Fruit fly (Drosophila melanogaster): ENCODE measurements around the gene CG13082.
A peak's percentile ranks its signal among the peaks of the same experiment; 100 is the strongest.

The CG13082 gene

dm6 chr2L:19519611-19520010 lies 18.6 kb upstream of the CG13082 start (continued):
- TF ChIP-seq CG32767 (GFP tag; IDR thresholded peaks at IDR 0.05) (peak; percentile 35; the same call in 1 of the 2 replicates), ttk (GFP tag; IDR thresholded peaks at IDR 0.05) (no peak)

dm6 chr2L:19526316-19526715 lies 11.9 kb upstream of the CG13082 start, which contains the start of the genes Dpm1 and CG10137:
Dpm1 (minus strand) TSS chr2L:19526368.
CG10137 (plus strand) TSS chr2L:19526686.
- no peak for TF ChIP-seq wdn (GFP tag; IDR thresholded peaks at IDR 0.05)
- peak; percentile 6 for TF ChIP-seq CrebB (tag; optimal IDR thresholded peaks at IDR 0.05)
- peak; percentile 37 for TF ChIP-seq Ets65A (GFP tag)
- TF ChIP-seq CG2116 (GFP tag; optimal IDR thresholded peaks at IDR 0.05), result peak; percentile 74
- TF ChIP-seq sna (GFP tag; IDR thresholded peaks at IDR 0.05; ENCODE audit: partially characterized antibody), result peak; percentile 49; the same call in 1 of the 2 replicates
- no peak for TF ChIP-seq H15 (GFP tag; IDR thresholded peaks at IDR 0.05)
- TF ChIP-seq Sin3A (optimal IDR thresholded peaks at IDR 0.05), result peak; percentile 40
- TF ChIP-seq sd (tag; optimal IDR thresholded peaks at IDR 0.05), result peak; percentile 11
- TF ChIP-seq slp2 (GFP tag; optimal IDR thresholded peaks at IDR 0.05), result no peak
- peak; percentile 82 for TF ChIP-seq BEAF-32 (GFP tag; optimal IDR thresholded peaks at IDR 0.05)
- TF ChIP-seq nau (GFP tag; optimal IDR thresholded peaks at IDR 0.05), result no peak
- peak; percentile 66 for TF ChIP-seq Med (GFP tag)
- peak; percentile 44 for TF ChIP-seq CoRest (tag; optimal IDR thresholded peaks at IDR 0.05)
- TF ChIP-seq chinmo (GFP tag; IDR thresholded peaks at IDR 0.05; ENCODE audit: partially characterized antibody), result 0 out of 4 replicates have a peak, but pooled peaks have one; percentile 43
- no peak for TF ChIP-seq CG2678 (tag; optimal IDR thresholded peaks at IDR 0.05)
- TF ChIP-seq CG33213 (GFP tag; optimal IDR thresholded peaks at IDR 0.05), result no peak
- no peak for TF ChIP-seq CG6813 (GFP tag; optimal IDR thresholded peaks at IDR 0.05)
- peak; percentile 15 for TF ChIP-seq CG15601 (tag; optimal IDR thresholded peaks at IDR 0.05)
- TF ChIP-seq Bgb (GFP tag; IDR thresholded peaks at IDR 0.05; ENCODE audit: partially characterized antibody), result peak; percentile 73
- TF ChIP-seq CG6791 (GFP tag; IDR thresholded peaks at IDR 0.05; ENCODE audit: partially characterized antibody), result peak; percentile 64
- TF ChIP-seq amos (GFP tag; IDR thresholded peaks at IDR 0.05; ENCODE audit: partially characterized antibody), result peak; percentile 70
- peak; percentile 29 for TF ChIP-seq CG30020 (tag; optimal IDR thresholded peaks at IDR 0.05)
- TF ChIP-seq exex (tag; optimal IDR thresholded peaks at IDR 0.05), result peak; percentile 39
- peak; percentile 70 for TF ChIP-seq CG9797 (GFP tag; optimal IDR thresholded peaks at IDR 0.05)
- peak; percentile 1 for TF ChIP-seq PHDP (tag; optimal IDR thresholded peaks at IDR 0.05)
- TF ChIP-seq CG12391 (tag; optimal IDR thresholded peaks at IDR 0.05), result peak; percentile 44
- peak; percentile 96 for TF ChIP-seq CG10267 (tag; optimal IDR thresholded peaks at IDR 0.05)
- TF ChIP-seq trem (tag; optimal IDR thresholded peaks at IDR 0.05), result peak; percentile 68
- no peak for TF ChIP-seq lab (GFP tag; optimal IDR thresholded peaks at IDR 0.05)
- peak; percentile 81 for TF ChIP-seq Scr (GFP tag; IDR thresholded peaks at IDR 0.05; ENCODE audit: partially characterized antibody)
- TF ChIP-seq CG13123 (GFP tag; optimal IDR thresholded peaks at IDR 0.05), result no peak
- TF ChIP-seq Adf1 (GFP tag; IDR thresholded peaks at IDR 0.05), result no peak
- TF ChIP-seq Myb (GFP tag; optimal IDR thresholded peaks at IDR 0.05), result peak; percentile 65
- no peak; the same call in 2 of the 3 replicates for TF ChIP-seq row (GFP tag; IDR thresholded peaks at IDR 0.05)
- TF ChIP-seq CG4404 (GFP tag; IDR thresholded peaks at IDR 0.05), result no peak
- peak; percentile 48 for TF ChIP-seq sens (GFP tag)
- TF ChIP-seq CG8944 (GFP tag; optimal IDR thresholded peaks at IDR 0.05), result no peak
- no peak for TF ChIP-seq shn (GFP tag; optimal IDR thresholded peaks at IDR 0.05)
- TF ChIP-seq nmo (GFP tag; optimal IDR thresholded peaks at IDR 0.05), result peak; percentile 61
- TF ChIP-seq CG1024 (GFP tag; IDR thresholded peaks at IDR 0.05), result no peak
- no peak for TF ChIP-seq GATAe (GFP tag; conservative IDR thresholded peaks at IDR 0.05)
- TF ChIP-seq HLH4C (GFP tag; IDR thresholded peaks at IDR 0.05; ENCODE audit: partially characterized antibody), result peak; percentile 69
- no peak for TF ChIP-seq MTF-1 (GFP tag; optimal IDR thresholded peaks at IDR 0.05; ENCODE audit: borderline replicate concordance)
- TF ChIP-seq CG4617 (GFP tag; optimal IDR thresholded peaks at IDR 0.05; ENCODE audit: borderline replicate concordance), result peak; percentile 56
- TF ChIP-seq Dref (GFP tag; IDR thresholded peaks at IDR 0.05), result peak; percentile 62
- TF ChIP-seq Lpt (GFP tag; optimal IDR thresholded peaks at IDR 0.05), result no peak
- no peak for TF ChIP-seq CG32532 (GFP tag; IDR thresholded peaks at IDR 0.05)
